Worm (Caenorhabditis elegans) whole organism, early embryonic: Measurements from ENCODE around the gene col-153.

Experiments
- B0310.2 ChIP-seq: sonication (generic microtip); optimal IDR thresholded peaks from 2 replicates; lab custom pipeline; 2016; ENCODE audit warnings: mild to moderate bottlenecking, missing genetic modification characterization, missing compliant biosample characterization
- aly-1 ChIP-seq: sonication (generic microtip); optimal IDR thresholded peaks from 2 replicates; lab custom pipeline; 2016; ENCODE audit warnings: missing genetic modification characterization, missing compliant biosample characterization
- ama-1 ChIP-seq: fragments of 150-350 bp; optimal IDR thresholded peaks from 2 replicates; lab custom pipeline; 2014
- ceh-36 ChIP-seq: sonication (generic microtip); optimal IDR thresholded peaks from 2 replicates; lab custom pipeline; 2016; ENCODE audit warnings: missing genetic modification characterization, inconsistent platforms, missing compliant biosample characterization
- flt-1 ChIP-seq: fragments of 200-800 bp; sonication (Bioruptor generic); IDR thresholded peaks from 2 replicates; pipeline ENCODE4 v1.3.6; 2022; ENCODE audit warnings: missing genetic modification characterization, missing compliant biosample characterization
- hnd-1 ChIP-seq: sonication (generic microtip); optimal IDR thresholded peaks from 2 replicates; lab custom pipeline; 2016; ENCODE audit warnings: missing genetic modification characterization, missing compliant biosample characterization
- pes-1 ChIP-seq: fragments of 200-800 bp; sonication (Bioruptor generic); IDR thresholded peaks from 2 replicates; pipeline ENCODE4 v1.3.6; 2022; ENCODE audit warnings: missing genetic modification reagents, missing genetic modification characterization, missing compliant biosample characterization
- scrt-1 ChIP-seq: fragments of 200-800 bp; sonication (Bioruptor generic); IDR thresholded peaks from 2 replicates; pipeline ENCODE4 v1.3.6; 2022; ENCODE audit warnings: missing genetic modification characterization, missing compliant biosample characterization
- sea-1 ChIP-seq: fragments of 200-800 bp; sonication (Bioruptor generic); conservative IDR thresholded peaks from 2 replicates; pipeline ENCODE4 v1.3.6; 2022; ENCODE audit warnings: missing genetic modification characterization, missing compliant biosample characterization
- tbx-37 ChIP-seq: fragments of 200-800 bp; sonication (Bioruptor generic); conservative IDR thresholded peaks from 2 replicates; pipeline ENCODE4 v1.3.6; 2022; ENCODE audit warnings: missing genetic modification reagents, missing genetic modification characterization, missing compliant biosample characterization
- tra-4 ChIP-seq: sonication (generic microtip); optimal IDR thresholded peaks from 2 replicates; lab custom pipeline; 2017; ENCODE audit warnings: missing genetic modification characterization, missing compliant biosample characterization

- TF ChIP-seq pes-1 (GFP tag; lab: Robert Waterston, UW) = no peak
- TF ChIP-seq tbx-37 = no peak
- no peak for TF ChIP-seq flt-1 (GFP tag; lab: Robert Waterston, UW)
- no peak for TF ChIP-seq scrt-1 (GFP tag; lab: Robert Waterston, UW)
- TF ChIP-seq ama-1 = no peak
- no peak for TF ChIP-seq B0310.2 (tag; lab: Kevin White, UChicago)
- no peak for TF ChIP-seq ceh-36 (tag; lab: Kevin White, UChicago)
- no peak for TF ChIP-seq hnd-1 (tag; lab: Kevin White, UChicago)
- TF ChIP-seq aly-1 (tag; lab: Kevin White, UChicago) = no peak
- no peak for TF ChIP-seq sea-1 (GFP tag; lab: Robert Waterston, UW)
- TF ChIP-seq tra-4 = no peak
These were observed 39.7 kb upstream of the col-153 start for ce11 chrV:10909959-10910358.
